Worm (Caenorhabditis elegans): Measurements from ENCODE around the gene gon-14.
A peak's percentile ranks its signal among the peaks of the same experiment; 100 is the strongest.

gon-14 gene

DNA sequence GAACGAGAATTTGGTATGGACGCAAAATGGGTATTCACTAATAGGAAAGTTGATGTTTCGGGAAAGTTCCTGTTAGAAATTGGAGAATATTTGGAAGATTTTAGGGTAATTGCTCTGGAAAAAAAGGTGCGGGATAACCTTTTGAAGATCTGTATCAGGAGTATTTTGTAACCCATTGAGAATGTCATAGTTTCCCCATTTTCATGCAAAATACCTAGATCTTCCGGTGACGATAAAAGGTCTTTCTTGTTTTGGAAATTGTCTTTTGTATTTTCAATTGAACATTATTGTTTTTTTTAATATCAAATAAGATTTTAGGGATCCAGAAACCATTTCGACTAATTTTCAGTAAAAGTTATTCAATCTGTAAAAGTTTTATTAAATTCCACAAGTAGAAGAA, 49.4 kb downstream of the gon-14 start, which contains the start of gene spp-19:
TSS of gene spp-19 (minus strand) at position 101 of the 400 bp plus-strand sequence.
- TF ChIP-seq klf-2 (GFP tag; conservative IDR thresholded peaks at IDR 0.05) = no peak

- no peak for TF ChIP-seq flt-1 (GFP tag; IDR thresholded peaks at IDR 0.05)
- 0 out of 2 replicates have a peak, but pooled peaks have one; percentile 12 for TF ChIP-seq ztf-29 (GFP tag; IDR thresholded peaks at IDR 0.05)
Observed at ce11 chrV:6559585-6559984, 51.4 kb downstream of the gon-14 start.

DNA sequence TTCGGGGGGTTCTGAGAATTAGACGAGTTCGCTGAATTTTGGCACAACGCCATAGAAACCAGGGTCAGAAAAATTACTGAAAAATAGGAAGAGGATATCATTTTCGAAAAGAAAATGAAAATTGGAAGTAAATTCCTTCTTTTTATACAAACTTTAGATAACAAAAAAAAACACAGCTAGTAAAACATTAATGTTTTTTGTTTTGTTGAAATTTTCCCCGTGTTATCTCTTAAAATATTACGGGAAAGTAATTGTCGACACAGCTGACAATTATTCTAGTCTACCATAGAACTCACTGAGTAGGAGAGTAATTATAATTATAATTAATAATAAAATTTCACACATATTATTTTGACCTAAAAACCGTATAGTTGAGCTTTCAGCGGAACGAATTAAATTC, 51.9 kb downstream of the gon-14 start, which contains the start of gene spp-26:
TSS of gene spp-26 (minus strand) at position 101 of the 400 bp plus-strand sequence.
- TF ChIP-seq klf-2 (GFP tag; conservative IDR thresholded peaks at IDR 0.05) (no peak), ref-1 (GFP tag; conservative IDR thresholded peaks at IDR 0.05) (no peak), med-1 (GFP tag; optimal IDR thresholded peaks at IDR 0.05; ENCODE audit: insufficient read depth) (no peak), tab-1 (GFP tag; IDR thresholded peaks at IDR 0.05) (no peak), flt-1 (GFP tag; IDR thresholded peaks at IDR 0.05) (no peak), T22C8.4 (GFP tag; IDR thresholded peaks at IDR 0.05) (no peak), cog-1 (tag; optimal IDR thresholded peaks at IDR 0.05) (no peak), ztf-29 (GFP tag; IDR thresholded peaks at IDR 0.05) (no peak), ztf-23 (GFP tag; IDR thresholded peaks at IDR 0.05) (no peak)

DNA sequence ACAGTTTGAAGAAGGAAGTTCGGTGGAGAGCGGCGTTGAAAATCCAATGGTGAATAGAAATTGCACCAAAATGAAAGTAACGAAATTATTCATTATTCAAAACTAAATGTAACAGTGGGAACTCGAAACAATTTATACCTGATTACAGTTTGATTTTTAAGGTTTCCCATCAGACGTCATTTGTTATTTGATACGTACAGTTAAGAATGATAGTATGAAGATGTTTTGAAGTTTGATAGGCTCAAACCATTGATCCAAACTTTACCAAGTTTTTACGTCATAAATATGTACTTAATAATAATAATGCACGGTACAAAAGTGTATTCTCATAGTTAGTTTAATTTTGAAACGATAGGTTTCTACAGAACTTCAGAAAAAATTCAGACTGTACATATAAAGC, 52.9 kb downstream of the gon-14 start, which contains the start of gene spp-20:
TSS of gene spp-20 (minus strand) at position 101 of the 400 bp plus-strand sequence.
- TF ChIP-seq flt-1 (GFP tag; IDR thresholded peaks at IDR 0.05) (no peak), ztf-29 (GFP tag; IDR thresholded peaks at IDR 0.05) (no peak), med-1 (GFP tag; optimal IDR thresholded peaks at IDR 0.05; ENCODE audit: insufficient read depth) (no peak)

DNA sequence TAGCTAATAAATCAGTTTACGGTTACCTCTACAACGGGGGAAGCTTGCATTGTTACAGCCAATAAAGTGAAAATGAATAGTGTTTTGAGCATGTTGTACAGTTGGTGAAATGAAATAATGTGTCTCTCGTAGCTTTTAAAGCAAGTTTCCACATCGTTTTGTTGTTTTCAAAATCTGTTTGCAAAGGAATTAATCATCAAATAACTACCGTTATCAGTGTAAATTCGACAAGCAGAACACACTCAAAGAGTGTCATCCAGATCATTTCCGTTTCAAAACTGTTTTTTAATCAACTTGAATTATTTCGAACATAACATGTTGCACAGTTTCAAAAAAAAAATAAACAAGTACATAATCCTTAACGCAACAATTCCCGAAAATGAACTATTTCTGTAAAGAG, 53.9 kb downstream of the gon-14 start, which contains the start of gene spp-27:
TSS of gene spp-27 (minus strand) at position 101 of the 400 bp plus-strand sequence.
- TF ChIP-seq flt-1 (GFP tag; IDR thresholded peaks at IDR 0.05) = no peak
- TF ChIP-seq tab-1 (GFP tag; IDR thresholded peaks at IDR 0.05) = no peak
- TF ChIP-seq ref-1 (GFP tag; conservative IDR thresholded peaks at IDR 0.05) = no peak
- no peak for TF ChIP-seq med-1 (GFP tag; optimal IDR thresholded peaks at IDR 0.05; ENCODE audit: insufficient read depth)
- TF ChIP-seq cog-1 (tag; optimal IDR thresholded peaks at IDR 0.05) = no peak
- no peak for TF ChIP-seq T22C8.4 (GFP tag; IDR thresholded peaks at IDR 0.05)
- no peak for TF ChIP-seq klf-2 (GFP tag; conservative IDR thresholded peaks at IDR 0.05)
- TF ChIP-seq ztf-23 (GFP tag; IDR thresholded peaks at IDR 0.05) = no peak
- TF ChIP-seq ztf-29 (GFP tag; IDR thresholded peaks at IDR 0.05) = no peak

Measured in whole organism, midembryonic.